Fruit fly (Drosophila melanogaster): ENCODE data around the gene CG13901.

CG13901 gene

dm6 chr3L:872389-872972 is 34.9 kb upstream of the CG13901 start (continued):
- TF ChIP-seq Kr (GFP tag; optimal IDR thresholded peaks at IDR 0.05): no peak
- peak; percentile 63 for TF ChIP-seq Myb (GFP tag; optimal IDR thresholded peaks at IDR 0.05)
- TF ChIP-seq nom (GFP tag; optimal IDR thresholded peaks at IDR 0.05): no peak
- no peak for TF ChIP-seq Lim3 (GFP tag; IDR thresholded peaks at IDR 0.05)
- TF ChIP-seq CG17361 (GFP tag; IDR thresholded peaks at IDR 0.05): peak; percentile 71; the same call in 2 of the 3 replicates
- TF ChIP-seq B-H1 (GFP tag; IDR thresholded peaks at IDR 0.05): no peak
- TF ChIP-seq luna (GFP tag; optimal IDR thresholded peaks at IDR 0.05): peak; percentile 63
- TF ChIP-seq CG9727 (GFP tag; optimal IDR thresholded peaks at IDR 0.05): peak; percentile 37
- no peak for TF ChIP-seq dmrt11E (tag; optimal IDR thresholded peaks at IDR 0.05)
- no peak for TF ChIP-seq Dfd (GFP tag; optimal IDR thresholded peaks at IDR 0.05)
- TF ChIP-seq jumu (GFP tag; optimal IDR thresholded peaks at IDR 0.05): peak; percentile 72
- no peak for TF ChIP-seq dati (GFP tag; IDR thresholded peaks at IDR 0.05)
- no peak for TF ChIP-seq Hr39 (optimal IDR thresholded peaks at IDR 0.05)
- TF ChIP-seq yki (optimal IDR thresholded peaks at IDR 0.05): no peak
- TF ChIP-seq B-H2 (GFP tag; optimal IDR thresholded peaks at IDR 0.05): no peak
- peak; percentile 51 for TF ChIP-seq HLH54F (GFP tag; optimal IDR thresholded peaks at IDR 0.05)
- TF ChIP-seq nerfin-2 (GFP tag; IDR thresholded peaks at IDR 0.05; ENCODE audit: partially characterized antibody): peak; percentile 76
- TF ChIP-seq Six4 (GFP tag; optimal IDR thresholded peaks at IDR 0.05): peak; percentile 40
- TF ChIP-seq CG13424 (tag; optimal IDR thresholded peaks at IDR 0.05): peak; percentile 44
- TF ChIP-seq CG17359 (tag; optimal IDR thresholded peaks at IDR 0.05): no peak
- no peak for TF ChIP-seq Fer2 (tag; optimal IDR thresholded peaks at IDR 0.05)
- peak; percentile 13 for TF ChIP-seq Atf3 (GFP tag; optimal IDR thresholded peaks at IDR 0.05)
- peak; percentile 9 for TF ChIP-seq CG10979 (tag; optimal IDR thresholded peaks at IDR 0.05)
- no peak for TF ChIP-seq Eip74EF (GFP tag; optimal IDR thresholded peaks at IDR 0.05)
- TF ChIP-seq slou (GFP tag; optimal IDR thresholded peaks at IDR 0.05): no peak
- peak; percentile 91 for TF ChIP-seq BEAF-32 (GFP tag; optimal IDR thresholded peaks at IDR 0.05)
- TF ChIP-seq CG14667 (GFP tag; IDR thresholded peaks at IDR 0.05): no peak
- TF ChIP-seq kay (GFP tag; optimal IDR thresholded peaks at IDR 0.05): peak; percentile 27
- no peak for TF ChIP-seq CG42726 (GFP tag; IDR thresholded peaks at IDR 0.05; ENCODE audit: partially characterized antibody)
- no peak for TF ChIP-seq gcm2 (GFP tag; optimal IDR thresholded peaks at IDR 0.05)
- peak; percentile 11 for TF ChIP-seq CG12942 (GFP tag; optimal IDR thresholded peaks at IDR 0.05)
- peak; percentile 40 for TF ChIP-seq Hr3 (GFP tag; optimal IDR thresholded peaks at IDR 0.05)
- peak in 1 of 2 experiments; percentile 37 for TF ChIP-seq Hr51 (GFP tag; optimal IDR thresholded peaks at IDR 0.05)
- peak; percentile 89; the same call in 2 of the 3 replicates for TF ChIP-seq knrl (GFP tag; IDR thresholded peaks at IDR 0.05; ENCODE audit: partially characterized antibody)
- no peak for TF ChIP-seq ftz-f1 (GFP tag; optimal IDR thresholded peaks at IDR 0.05)
- TF ChIP-seq CG10274 (GFP tag; optimal IDR thresholded peaks at IDR 0.05): no peak
- no peak for TF ChIP-seq Asciz (GFP tag; optimal IDR thresholded peaks at IDR 0.05)
- TF ChIP-seq Chrac-16 (GFP tag; optimal IDR thresholded peaks at IDR 0.05): peak; percentile 42

dm6 chr3L:871713-872112 is 34.1 kb upstream of the CG13901 start, which contains the start of gene Usp10:
Gene Usp10 (plus strand): TSS chr3L:871899.
- TF ChIP-seq Opbp (GFP tag; IDR thresholded peaks at IDR 0.05; ENCODE audit: partially characterized antibody) (peak; percentile 89), MBD-R2 (GFP tag; IDR thresholded peaks at IDR 0.05) (peak; percentile 82), CG12219 (GFP tag; optimal IDR thresholded peaks at IDR 0.05) (no peak), CG6272 (GFP tag; IDR thresholded peaks at IDR 0.05) (0 out of 2 replicates have a peak, but pooled peaks have one; percentile 21), CG7928 (GFP tag; optimal IDR thresholded peaks at IDR 0.05) (peak; percentile 4), CG7963 (GFP tag; IDR thresholded peaks at IDR 0.05; ENCODE audit: partially characterized antibody) (peak; percentile 73), Rfx (GFP tag; IDR thresholded peaks at IDR 0.05) (peak; percentile 31; the same call in 1 of the 2 replicates), CG12391 (tag; optimal IDR thresholded peaks at IDR 0.05) (peak; percentile 6), CG10267 (tag; optimal IDR thresholded peaks at IDR 0.05) (peak; percentile 28), Myb (GFP tag; optimal IDR thresholded peaks at IDR 0.05) (peak; percentile 42), Hr78 (GFP tag; optimal IDR thresholded peaks at IDR 0.05) (peak in 1 of 2 experiments; percentile 40), tna (GFP tag; IDR thresholded peaks at IDR 0.05; ENCODE audit: partially characterized antibody) (peak; percentile 70), ranshi (GFP tag; IDR thresholded peaks at IDR 0.05) (no peak), Ets97D (GFP tag; optimal IDR thresholded peaks at IDR 0.05) (peak; percentile 61)

Data from whole organism, embryonic.